Worm (Caenorhabditis elegans) whole organism, L2 larva: ENCODE measurements around the gene F28H6.6.

Experiments
- R02D3.7 ChIP-seq: fragments of 150-350 bp; optimal IDR thresholded peaks from 2 replicates; lab custom pipeline; 2014; ENCODE audit warnings: missing biosample characterization, missing genetic modification characterization
- ZK546.5 ChIP-seq: sonication (generic microtip); optimal IDR thresholded peaks from 2 replicates; lab custom pipeline; 2017; ENCODE audit warnings: missing biosample characterization, missing genetic modification characterization
- aly-2 ChIP-seq: fragments of 150-350 bp; optimal IDR thresholded peaks from 2 replicates; lab custom pipeline; 2014; ENCODE audit warnings: missing biosample characterization, missing genetic modification characterization
- ceh-82 ChIP-seq: fragments of 150-350 bp; optimal IDR thresholded peaks from 2 replicates; lab custom pipeline; 2014; ENCODE audit warnings: missing biosample characterization, missing genetic modification characterization
- lin-39 ChIP-seq: fragments of 150-350 bp; optimal IDR thresholded peaks from 2 replicates; lab custom pipeline; 2014; ENCODE audit warnings: missing biosample characterization, missing genetic modification reagents, missing genetic modification characterization
- mdl-1 ChIP-seq, 2 experiments: fragments of 150-350 bp in 1 of 2; sonication (generic microtip) in 1 of 2; optimal IDR thresholded peaks; 2 replicates each; lab custom pipeline; 2017; ENCODE audit warnings: missing biosample characterization in 2 of 2, missing genetic modification characterization in 2 of 2
- nhr-12 ChIP-seq: fragments of 150-350 bp; optimal IDR thresholded peaks from 2 replicates; lab custom pipeline; 2014; ENCODE audit warnings: missing biosample characterization, missing genetic modification characterization
- nhr-25 ChIP-seq: fragments of 150-350 bp; sonication (generic microtip); optimal IDR thresholded peaks from 3 replicates; lab custom pipeline; 2014; ENCODE audit warnings: missing biosample characterization, missing genetic modification characterization
- snpc-4 ChIP-seq: fragments of 150-350 bp; optimal IDR thresholded peaks from 2 replicates; lab custom pipeline; 2014; ENCODE audit warnings: missing biosample characterization, missing genetic modification characterization
- unc-62 ChIP-seq: fragments of 150-350 bp; optimal IDR thresholded peaks from 2 replicates; lab custom pipeline; 2014; ENCODE audit warnings: missing biosample characterization, missing genetic modification reagents, missing genetic modification characterization
- zag-1 ChIP-seq: fragments of 150-350 bp; optimal IDR thresholded peaks from 2 replicates; lab custom pipeline; 2014; ENCODE audit warnings: missing biosample characterization, missing genetic modification characterization
- ztf-11 ChIP-seq: sonication (generic microtip); optimal IDR thresholded peaks from 2 replicates; lab custom pipeline; 2017; ENCODE audit warnings: missing biosample characterization, missing genetic modification characterization

ce11 chrX:14146740-14147140 lies 21.1 kb upstream of the F28H6.6 start:
- TF ChIP-seq nhr-12 (tag; lab: Kevin White, UChicago) (no peak), zag-1 (tag; lab: Kevin White, UChicago) (peak; percentile 49), mdl-1 (tag; optimal IDR thresholded peaks at IDR 0.05; lab: Kevin White, UChicago) (peak in 1 of 2 experiments; percentile 69), snpc-4 (tag; lab: Kevin White, UChicago) (peak; percentile 8), aly-2 (no peak), ceh-82 (peak; percentile 3), unc-62 (GFP tag; lab: Kevin White, UChicago) (no peak), nhr-25 (tag; lab: Kevin White, UChicago) (peak; percentile 87), lin-39 (tag; lab: Kevin White, UChicago) (peak; percentile 22), ZK546.5 (tag; lab: Kevin White, UChicago) (no peak), ztf-11 (tag; lab: Kevin White, UChicago) (no peak), R02D3.7 (no peak)
